Fruit fly (Drosophila melanogaster): ENCODE data around the gene CG4119.

Gene CG4119

dm6 chrX:5698087-5698727 lies 32.4 kb downstream of the CG4119 start, which contains the start of gene AdamTS-B (continued):
- TF ChIP-seq NC2α (GFP tag; optimal IDR thresholded peaks at IDR 0.05) (no peak), CG13123 (GFP tag; optimal IDR thresholded peaks at IDR 0.05) (no peak), gcm2 (GFP tag; optimal IDR thresholded peaks at IDR 0.05) (no peak), CG12391 (tag; optimal IDR thresholded peaks at IDR 0.05) (peak; percentile 66), CG43689 (GFP tag; IDR thresholded peaks at IDR 0.05) (no peak), Taf1 (GFP tag; IDR thresholded peaks at IDR 0.05) (no peak; the same call in 1 of the 2 replicates), CG12071 (GFP tag; optimal IDR thresholded peaks at IDR 0.05) (no peak), bigmax (GFP tag; optimal IDR thresholded peaks at IDR 0.05) (no peak), D19A (tag; optimal IDR thresholded peaks at IDR 0.05) (no peak), Hand (GFP tag; optimal IDR thresholded peaks at IDR 0.05) (no peak), esg (GFP tag; conservative IDR thresholded peaks at IDR 0.05) (peak; percentile 42; the same call in 1 of the 2 replicates), CG11247 (GFP tag; IDR thresholded peaks at IDR 0.05) (no peak), CG8089 (GFP tag; optimal IDR thresholded peaks at IDR 0.05) (no peak), CG5953 (GFP tag; IDR thresholded peaks at IDR 0.05) (no peak), sug (tag; optimal IDR thresholded peaks at IDR 0.05) (peak; percentile 9), NC2β (GFP tag; optimal IDR thresholded peaks at IDR 0.05) (no peak), CG18011 (GFP tag; optimal IDR thresholded peaks at IDR 0.05) (no peak), CG12104 (GFP tag; optimal IDR thresholded peaks at IDR 0.05) (no peak), crc (GFP tag; optimal IDR thresholded peaks at IDR 0.05) (no peak), CG8388 (GFP tag; optimal IDR thresholded peaks at IDR 0.05) (peak; percentile 20), btn (GFP tag; optimal IDR thresholded peaks at IDR 0.05) (no peak), chn (GFP tag; optimal IDR thresholded peaks at IDR 0.05) (no peak), CG15073 (GFP tag; optimal IDR thresholded peaks at IDR 0.05) (no peak), slp2 (GFP tag; optimal IDR thresholded peaks at IDR 0.05) (no peak), Max (GFP tag; optimal IDR thresholded peaks at IDR 0.05) (peak; percentile 18), ap (GFP tag; IDR thresholded peaks at IDR 0.05) (0 out of 2 replicates have a peak, but pooled peaks have one; percentile 13), ems (GFP tag; optimal IDR thresholded peaks at IDR 0.05) (no peak), Usf (GFP tag; optimal IDR thresholded peaks at IDR 0.05) (peak; percentile 17), CG10321 (GFP tag; IDR thresholded peaks at IDR 0.05) (no peak), Stat92E (GFP tag; optimal IDR thresholded peaks at IDR 0.05) (peak in 1 of 3 experiments; percentile 1), Dll (GFP tag; IDR thresholded peaks at IDR 0.05; ENCODE audit: partially characterized antibody) (no peak), ken (GFP tag; IDR thresholded peaks at IDR 0.05) (no peak), Dip2 (GFP tag; IDR thresholded peaks at IDR 0.05) (no peak), Ada2b (GFP tag; IDR thresholded peaks at IDR 0.05) (no peak), Nf-YA (GFP tag; IDR thresholded peaks at IDR 0.05) (no peak), vfl (GFP tag; optimal IDR thresholded peaks at IDR 0.05) (no peak), CG10654 (GFP tag; optimal IDR thresholded peaks at IDR 0.05) (no peak), tx (GFP tag; optimal IDR thresholded peaks at IDR 0.05) (no peak), jumu (GFP tag; optimal IDR thresholded peaks at IDR 0.05) (no peak), croc (GFP tag; conservative IDR thresholded peaks at IDR 0.05) (peak; percentile 48), Med (GFP tag) (peak; percentile 18), CG11398 (GFP tag; optimal IDR thresholded peaks at IDR 0.05) (no peak), ara (GFP tag; IDR thresholded peaks at IDR 0.05) (peak; percentile 5; the same call in 1 of the 2 replicates), sr (GFP tag; IDR thresholded peaks at IDR 0.05) (no peak), CG17186 (GFP tag; optimal IDR thresholded peaks at IDR 0.05) (no peak), knrl (GFP tag; IDR thresholded peaks at IDR 0.05; ENCODE audit: partially characterized antibody) (no peak), ranshi (GFP tag; IDR thresholded peaks at IDR 0.05) (no peak), bab2 (GFP tag; optimal IDR thresholded peaks at IDR 0.05) (no peak), Neu2 (GFP tag; optimal IDR thresholded peaks at IDR 0.05; ENCODE audit: borderline replicate concordance) (no peak), Kr (GFP tag; optimal IDR thresholded peaks at IDR 0.05) (no peak)

All from whole organism, embryonic.